Worm (Caenorhabditis elegans) whole organism, L4 larva: ENCODE measurements around the gene Y66D12A.6.

Experiments used
- D1046.2 ChIP-seq: fragments of 200-800 bp; sonication (Bioruptor generic); IDR thresholded peaks from 2 replicates; pipeline ENCODE4 v1.3.6; 2022; ENCODE audit warnings: missing genetic modification characterization, missing compliant biosample characterization
- F10B5.3 ChIP-seq: sonication (generic microtip); optimal IDR thresholded peaks from 2 replicates; lab custom pipeline; 2016; ENCODE audit warnings: mild to moderate bottlenecking, missing genetic modification characterization, missing compliant biosample characterization
- F26F4.8 ChIP-seq: fragments of 200-800 bp; sonication (Bioruptor generic); conservative IDR thresholded peaks from 2 replicates; pipeline ENCODE4 v1.3.6; 2022; ENCODE audit warnings: missing genetic modification characterization, missing compliant biosample characterization
- F37D6.2 ChIP-seq: sonication (generic microtip); optimal IDR thresholded peaks from 2 replicates; lab custom pipeline; 2016; ENCODE audit warnings: mild to moderate bottlenecking, missing genetic modification characterization, missing compliant biosample characterization
- F44E2.7 ChIP-seq: fragments of 200-800 bp; sonication (Bioruptor generic); IDR thresholded peaks from 2 replicates; pipeline ENCODE4 v2.1.2; 2022; ENCODE audit warnings: missing genetic modification characterization, missing compliant biosample characterization
- F49E8.2 ChIP-seq: sonication (generic microtip); optimal IDR thresholded peaks from 2 replicates; lab custom pipeline; 2016; ENCODE audit warnings: missing compliant biosample characterization, mild to moderate bottlenecking, missing genetic modification characterization, borderline replicate concordance
- T26A8.4 ChIP-seq: fragments of 200-800 bp; sonication (Bioruptor generic); IDR thresholded peaks from 2 replicates; pipeline ENCODE4 v1.3.6; 2022; ENCODE audit warnings: missing genetic modification characterization, missing compliant biosample characterization
- Y105C5A.15 ChIP-seq: fragments of 200-800 bp; sonication (Bioruptor generic); IDR thresholded peaks from 2 replicates; pipeline ENCODE4 v1.3.6; 2022; ENCODE audit warnings: missing genetic modification characterization, missing compliant biosample characterization
- ZK337.2 ChIP-seq: fragments of 200-800 bp; sonication (Bioruptor generic); IDR thresholded peaks from 2 replicates; pipeline ENCODE4 v1.3.6; 2022; ENCODE audit warnings: missing genetic modification reagents, missing genetic modification characterization, missing compliant biosample characterization
- aly-2 ChIP-seq: sonication (generic microtip); optimal IDR thresholded peaks from 2 replicates; lab custom pipeline; 2018; ENCODE audit warnings: missing biosample characterization, missing genetic modification characterization
- arid-1 ChIP-seq: fragments of 200-800 bp; sonication (Bioruptor generic); conservative IDR thresholded peaks from 2 replicates; pipeline ENCODE4 v1.3.6; 2022; ENCODE audit warnings: missing genetic modification reagents, missing genetic modification characterization, missing compliant biosample characterization
- ceh-32 ChIP-seq: sonication (generic microtip); optimal IDR thresholded peaks from 2 replicates; lab custom pipeline; 2016; ENCODE audit warnings: mild to moderate bottlenecking, missing genetic modification characterization, missing compliant biosample characterization; ENCODE audit not compliant: poor library complexity
- ceh-62 ChIP-seq: sonication (generic microtip); optimal IDR thresholded peaks from 2 replicates; lab custom pipeline; 2017; ENCODE audit warnings: missing biosample characterization, missing genetic modification characterization
- ceh-82 ChIP-seq: sonication (generic microtip); optimal IDR thresholded peaks from 2 replicates; lab custom pipeline; 2017; ENCODE audit warnings: missing biosample characterization, missing genetic modification characterization
- ces-1 ChIP-seq: fragments of 150-350 bp; sonication (generic microtip); optimal IDR thresholded peaks from 4 replicates; lab custom pipeline; 2014; ENCODE audit warnings: missing biosample characterization, missing genetic modification reagents, missing genetic modification characterization
- cey-2 ChIP-seq: sonication (generic microtip); optimal IDR thresholded peaks from 3 replicates; lab custom pipeline; 2017; ENCODE audit warnings: missing genetic modification characterization, mild to moderate bottlenecking, missing compliant biosample characterization, antibody characterized with exemption, borderline replicate concordance; ENCODE audit not compliant: insufficient read depth
- ctbp-1 ChIP-seq: fragments of 200-800 bp; sonication (Bioruptor generic); IDR thresholded peaks from 2 replicates; pipeline ENCODE4 v1.3.6; 2022; ENCODE audit warnings: missing genetic modification reagents, missing genetic modification characterization, missing compliant biosample characterization
- daf-19 ChIP-seq: fragments of 200-800 bp; sonication (Bioruptor generic); conservative IDR thresholded peaks from 2 replicates; pipeline ENCODE4 v1.3.6; 2022; ENCODE audit warnings: missing genetic modification characterization, missing compliant biosample characterization
- dmd-6 ChIP-seq: fragments of 200-800 bp; sonication (Bioruptor generic); IDR thresholded peaks from 2 replicates; pipeline ENCODE4 v1.3.6; 2022; ENCODE audit warnings: missing genetic modification reagents, missing genetic modification characterization, missing compliant biosample characterization
- dmd-9 ChIP-seq: fragments of 200-800 bp; sonication (Bioruptor generic); IDR thresholded peaks from 2 replicates; pipeline ENCODE4 v1.3.6; 2022; ENCODE audit warnings: missing genetic modification reagents, missing genetic modification characterization, missing compliant biosample characterization
- dpl-1 ChIP-seq: fragments of 150-350 bp; optimal IDR thresholded peaks from 2 replicates; lab custom pipeline; 2014; ENCODE audit warnings: missing biosample characterization, missing genetic modification reagents, missing genetic modification characterization
- duxl-1 ChIP-seq: sonication (generic microtip); optimal IDR thresholded peaks from 2 replicates; lab custom pipeline; 2016; ENCODE audit warnings: mild to moderate bottlenecking, missing genetic modification characterization, moderate library complexity, missing compliant biosample characterization; ENCODE audit not compliant: poor library complexity
- dve-1 ChIP-seq: sonication (generic microtip); optimal IDR thresholded peaks from 2 replicates; lab custom pipeline; 2017; ENCODE audit warnings: antibody characterized with exemption, mild to moderate bottlenecking, missing genetic modification characterization, missing compliant biosample characterization; ENCODE audit not compliant: insufficient read depth
- egl-27 ChIP-seq: sonication (generic microtip); optimal IDR thresholded peaks from 3 replicates; lab custom pipeline; 2017; ENCODE audit warnings: missing biosample characterization, missing genetic modification reagents, missing genetic modification characterization
- egl-43 ChIP-seq: fragments of 200-800 bp; sonication (Bioruptor generic); IDR thresholded peaks from 2 replicates; pipeline ENCODE4 v1.3.6; 2022; ENCODE audit warnings: missing genetic modification reagents, missing genetic modification characterization, missing compliant biosample characterization
- hlh-11 ChIP-seq: fragments of 200-800 bp; sonication (Bioruptor generic); optimal IDR thresholded peaks from 2 replicates; lab custom pipeline; 2018; ENCODE audit warnings: mild to moderate bottlenecking, missing genetic modification characterization, missing compliant biosample characterization
- hmg-1.1 ChIP-seq: fragments of 200-800 bp; sonication (Bioruptor generic); IDR thresholded peaks from 2 replicates; pipeline ENCODE4 v1.3.6; 2022; ENCODE audit warnings: missing genetic modification reagents, missing genetic modification characterization, missing compliant biosample characterization
- lim-7 ChIP-seq: fragments of 200-800 bp; sonication (Bioruptor generic); IDR thresholded peaks from 2 replicates; pipeline ENCODE4 v1.3.6; 2022; ENCODE audit warnings: missing genetic modification characterization, missing compliant biosample characterization
- lin-15B ChIP-seq: fragments of 150-350 bp; sonication (generic microtip); optimal IDR thresholded peaks from 3 replicates; lab custom pipeline; 2014; ENCODE audit warnings: missing biosample characterization, missing genetic modification characterization
- lin-38 ChIP-seq: fragments of 200-800 bp; sonication (Bioruptor generic); IDR thresholded peaks from 2 replicates; pipeline ENCODE4 v1.3.6; 2022; ENCODE audit warnings: missing genetic modification reagents, missing genetic modification characterization, missing compliant biosample characterization
- lsy-2 ChIP-seq, 2 experiments: fragments of 150-350 bp in 1 of 2; sonication (generic microtip) in 1 of 2; optimal IDR thresholded peaks; 2 replicates each; lab custom pipeline; 2014 to 2017; ENCODE audit warnings: missing biosample characterization in 2 of 2, missing genetic modification characterization in 2 of 2
- mdl-1 ChIP-seq, 2 experiments: fragments of 150-350 bp in 1 of 2; sonication (generic microtip) in 1 of 2; optimal IDR thresholded peaks; 2 replicates each; lab custom pipeline; 2014 to 2017; ENCODE audit warnings: missing biosample characterization in 2 of 2, missing genetic modification characterization in 2 of 2
- mes-2 ChIP-seq: sonication (generic microtip); optimal IDR thresholded peaks from 2 replicates; lab custom pipeline; 2016; ENCODE audit warnings: missing genotype, mild to moderate bottlenecking, missing genetic modification characterization, missing compliant biosample characterization; ENCODE audit not compliant: poor library complexity, severe bottlenecking
- nhr-10 ChIP-seq: fragments of 150-350 bp; optimal IDR thresholded peaks from 2 replicates; lab custom pipeline; 2014; ENCODE audit warnings: missing biosample characterization, missing genetic modification characterization
- nhr-102 ChIP-seq: sonication (generic microtip); optimal IDR thresholded peaks from 2 replicates; lab custom pipeline; 2016; ENCODE audit warnings: mild to moderate bottlenecking, missing genetic modification characterization, moderate library complexity, missing compliant biosample characterization
- nhr-111 ChIP-seq: fragments of 200-800 bp; sonication (Bioruptor generic); optimal IDR thresholded peaks from 2 replicates; lab custom pipeline; 2018; ENCODE audit warnings: mild to moderate bottlenecking, missing genetic modification characterization, missing compliant biosample characterization
- nhr-48 ChIP-seq: sonication (generic microtip); optimal IDR thresholded peaks from 2 replicates; lab custom pipeline; 2016; ENCODE audit warnings: mild to moderate bottlenecking, missing genetic modification characterization, missing compliant biosample characterization
- nhr-77 ChIP-seq: fragments of 150-350 bp; optimal IDR thresholded peaks from 2 replicates; lab custom pipeline; 2014; ENCODE audit warnings: missing biosample characterization, missing genetic modification characterization
- php-3 ChIP-seq: fragments of 200-800 bp; sonication (Bioruptor generic); IDR thresholded peaks from 2 replicates; pipeline ENCODE4 v1.3.6; 2022; ENCODE audit warnings: missing genetic modification reagents, missing genetic modification characterization, missing compliant biosample characterization
- rbr-2 ChIP-seq: sonication (generic microtip); optimal IDR thresholded peaks from 2 replicates; lab custom pipeline; 2016; ENCODE audit warnings: missing genotype, missing genetic modification characterization, missing compliant biosample characterization
- saeg-2 ChIP-seq: fragments of 200-800 bp; sonication (Bioruptor generic); IDR thresholded peaks from 2 replicates; pipeline ENCODE4 v1.3.6; 2022; ENCODE audit warnings: missing genetic modification reagents, missing genetic modification characterization, missing compliant biosample characterization
- set-16 ChIP-seq: fragments of 200-800 bp; sonication (Bioruptor generic); IDR thresholded peaks from 2 replicates; pipeline ENCODE4 v1.3.6; 2022; ENCODE audit warnings: missing genetic modification reagents, missing genetic modification characterization, missing compliant biosample characterization
- skn-1 ChIP-seq: fragments of 150-350 bp; optimal IDR thresholded peaks from 2 replicates; lab custom pipeline; 2014; ENCODE audit warnings: missing biosample characterization, missing genetic modification characterization
- unc-62 ChIP-seq, 3 experiments: fragments of 150-350 bp in 1 of 3; sonication (generic microtip); optimal IDR thresholded peaks in 2 of 3; peaks in 1 of 3; 1 replicate in 1 of 3; 2 replicates in 2 of 3; lab custom pipeline; 2014 to 2017; ENCODE audit warnings: missing biosample characterization in 3 of 3, missing genetic modification characterization in 3 of 3, missing genetic modification reagents in 3 of 3, missing genotype in 1 of 3
- vab-7 ChIP-seq: fragments of 200-800 bp; sonication (Bioruptor generic); IDR thresholded peaks from 2 replicates; pipeline ENCODE4 v1.3.6; 2022; ENCODE audit warnings: missing genetic modification reagents, missing genetic modification characterization, missing compliant biosample characterization
- zip-2 ChIP-seq: fragments of 150-350 bp; optimal IDR thresholded peaks from 2 replicates; lab custom pipeline; 2014; ENCODE audit warnings: missing biosample characterization, missing genetic modification characterization

The Y66D12A.6 gene

DNA sequence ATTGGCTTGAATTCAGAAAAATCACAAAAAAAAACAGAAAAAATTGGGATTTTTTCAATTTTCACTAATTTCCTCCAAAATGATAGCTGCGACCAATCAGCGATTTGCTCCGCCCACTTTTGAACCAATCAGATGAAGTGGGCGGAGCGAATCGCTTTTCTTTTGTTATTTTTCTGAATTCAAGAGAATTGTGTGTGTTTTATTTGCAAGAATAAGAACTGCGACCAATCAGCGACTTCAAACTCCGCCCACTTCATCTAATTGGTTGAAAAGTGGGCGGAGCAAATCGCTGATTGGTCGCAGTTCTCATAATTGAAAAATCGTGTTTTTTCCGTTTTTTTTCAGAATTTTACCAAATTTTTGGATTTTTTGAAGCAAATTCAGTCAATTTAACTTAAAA, 1.4 kb upstream of the Y66D12A.6 start:
- no peak for TF ChIP-seq daf-19 (GFP tag; lab: Robert Waterston, UW)
- no peak for TF ChIP-seq ces-1 (GFP tag; lab: Kevin White, UChicago)
- TF ChIP-seq ceh-62 (tag; lab: Kevin White, UChicago): no peak
- no peak for TF ChIP-seq Y105C5A.15 (GFP tag; lab: Robert Waterston, UW)
- no peak for TF ChIP-seq rbr-2 (tag; lab: Kevin White, UChicago)
- TF ChIP-seq hmg-1.1: no peak
- TF ChIP-seq aly-2 (tag; lab: Kevin White, UChicago): no peak
- TF ChIP-seq ctbp-1 (GFP tag; lab: Robert Waterston, UW): no peak
- no peak for TF ChIP-seq nhr-48 (tag; lab: Kevin White, UChicago)
- TF ChIP-seq arid-1 (GFP tag; lab: Robert Waterston, UW): no peak
- TF ChIP-seq nhr-102: no peak
- TF ChIP-seq nhr-77 (tag; lab: Kevin White, UChicago): no peak
- no peak for TF ChIP-seq T26A8.4 (GFP tag; lab: Robert Waterston, UW)
- no peak for TF ChIP-seq skn-1
- TF ChIP-seq hlh-11: no peak
- TF ChIP-seq lin-15B (tag; lab: Kevin White, UChicago): no peak
- no peak for TF ChIP-seq F37D6.2 (tag; lab: Kevin White, UChicago)
- no peak for TF ChIP-seq ZK337.2 (GFP tag; lab: Robert Waterston, UW)
- TF ChIP-seq dve-1: no peak
- TF ChIP-seq, all 104 proteins: peak for 0

ce11 chrIII:11580428-11580885, 745 bp downstream of the Y66D12A.6 start, which contains the start of gene Y66D12A.7:
Y66D12A.7 (minus strand) TSS chrIII:11580478.
- TF ChIP-seq lin-38 (GFP tag; lab: Robert Waterston, UW) (peak; percentile 78), ZK337.2 (GFP tag; lab: Robert Waterston, UW) (no peak), lsy-2 (tag; optimal IDR thresholded peaks at IDR 0.05; lab: Kevin White, UChicago) (peak in 1 of 2 experiments; percentile 48), dpl-1 (GFP tag; lab: Kevin White, UChicago) (peak; percentile 79), nhr-10 (no peak), mes-2 (tag; lab: Kevin White, UChicago) (peak; percentile 50)

- TF ChIP-seq dpl-1 (GFP tag; lab: Kevin White, UChicago): no peak
- peak; percentile 73 for TF ChIP-seq set-16 (GFP tag; lab: Robert Waterston, UW)
- no peak for TF ChIP-seq egl-27 (tag; lab: Kevin White, UChicago)
- TF ChIP-seq egl-43 (GFP tag; lab: Robert Waterston, UW): peak; percentile 53; the same call in 1 of the 2 replicates
- TF ChIP-seq F44E2.7 (GFP tag; lab: Robert Waterston, UW): no peak
- 0 out of 2 replicates have a peak, but pooled peaks have one; percentile 19 for TF ChIP-seq dmd-9
Observed at ce11 chrIII:11579380-11579779, 1.8 kb downstream of the Y66D12A.6 start.

DNA sequence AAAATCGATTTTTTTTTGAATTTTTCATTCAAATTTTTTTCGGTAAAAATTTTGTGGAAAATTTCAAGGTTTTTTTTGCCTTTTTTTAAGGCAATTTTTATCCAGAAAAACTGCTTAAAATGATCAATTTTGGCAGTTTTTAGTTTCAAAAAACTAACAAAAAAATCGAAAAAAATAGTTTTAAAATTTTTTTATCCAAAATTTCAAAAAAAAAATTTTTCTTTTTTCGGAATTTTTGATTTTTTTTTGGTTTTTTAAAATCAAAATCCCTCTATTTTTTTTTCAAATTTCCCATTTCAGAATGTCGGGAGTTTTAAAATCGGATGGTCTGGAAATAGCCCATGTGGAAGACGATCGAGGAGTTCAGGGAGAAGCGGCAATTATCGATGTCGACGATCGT, 7.3 kb downstream of the Y66D12A.6 start, which contains the start of gene Y66D12A.8:
Gene Y66D12A.8, plus strand, starts transcription at position 301 of the 400 bp plus-strand sequence.
- no peak for TF ChIP-seq saeg-2 (GFP tag; lab: Robert Waterston, UW)
- TF ChIP-seq F49E8.2 (tag; lab: Kevin White, UChicago): no peak
- no peak for TF ChIP-seq skn-1
- TF ChIP-seq dmd-9: no peak
- no peak for TF ChIP-seq F26F4.8
- no peak for TF ChIP-seq unc-62 (GFP tag; optimal IDR thresholded peaks at IDR 0.05 in 1 of 2; lab: Kevin White, UChicago)
- TF ChIP-seq unc-62 (tag; optimal IDR thresholded peaks at IDR 0.05; lab: Kevin White, UChicago): no peak
- TF ChIP-seq php-3 (GFP tag; lab: Robert Waterston, UW): no peak
- no peak for TF ChIP-seq nhr-111 (GFP tag; lab: Kevin White, UChicago)
- TF ChIP-seq cey-2 (tag; lab: Kevin White, UChicago): no peak
- no peak for TF ChIP-seq D1046.2 (GFP tag; lab: Robert Waterston, UW)
- TF ChIP-seq duxl-1 (tag; lab: Kevin White, UChicago): no peak
- TF ChIP-seq ceh-82 (tag; lab: Kevin White, UChicago): no peak
- TF ChIP-seq ceh-32 (tag; lab: Kevin White, UChicago): no peak
- no peak for TF ChIP-seq F10B5.3 (tag; lab: Kevin White, UChicago)
- TF ChIP-seq dmd-6: no peak
- no peak for TF ChIP-seq zip-2 (tag; lab: Kevin White, UChicago)
- TF ChIP-seq mdl-1 (tag; optimal IDR thresholded peaks at IDR 0.05; lab: Kevin White, UChicago): no peak
- no peak for TF ChIP-seq hmg-1.1
- TF ChIP-seq lim-7 (GFP tag; lab: Robert Waterston, UW): no peak
- TF ChIP-seq vab-7 (GFP tag; lab: Robert Waterston, UW): no peak
